Fruit fly (Drosophila melanogaster): ENCODE results near the gene CG32276.

Gene CG32276

dm6 chr3L:3148125-3149059 lies 50.5 kb downstream of the CG32276 start, which contains the start of the genes Usp5 and BtbVII (continued):
- no peak for TF ChIP-seq sage (GFP tag; optimal IDR thresholded peaks at IDR 0.05)
